Worm (Caenorhabditis elegans): ENCODE results near the gene C04E6.4.

DNA sequence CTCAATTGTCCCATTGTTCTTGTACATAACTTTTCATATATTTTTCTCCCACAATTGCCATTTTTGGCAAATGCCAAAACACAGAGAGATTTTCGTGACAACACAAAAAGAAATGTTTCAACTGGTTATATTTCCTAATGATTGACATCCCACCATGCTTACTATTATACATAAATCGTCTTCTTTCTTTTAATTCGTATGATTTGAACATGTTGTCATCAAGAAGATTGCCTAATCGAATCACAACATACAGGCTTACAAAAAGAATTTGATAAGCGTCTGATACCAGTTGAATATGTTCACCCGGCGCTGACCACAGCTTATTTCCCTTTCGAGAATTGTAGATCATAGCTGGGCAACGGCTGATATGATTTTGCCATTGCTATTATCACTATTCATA is 12.2 kb upstream of the C04E6.4 start, which contains the start of gene grd-9:
- TF ChIP-seq ets-4 (tag; optimal IDR thresholded peaks at IDR 0.05) (no peak), ceh-34 (tag; optimal IDR thresholded peaks at IDR 0.05) (no peak), nhr-11 (tag; optimal IDR thresholded peaks at IDR 0.05) (no peak), elt-4 (tag; optimal IDR thresholded peaks at IDR 0.05) (no peak), ceh-14 (tag; optimal IDR thresholded peaks at IDR 0.05) (no peak)

Measured in whole organism, late embryonic.